Worm (Caenorhabditis elegans) whole organism, L3 larva: Measurements from ENCODE around the gene F20B6.10.
"Not testable (repeated sequence)": the region's sequence is repeated elsewhere in the genome, so short reads cannot be mapped to it uniquely, and the experiment has no call there.

Source experiments
- R02D3.7 ChIP-seq: fragments of 150-350 bp; optimal IDR thresholded peaks from 2 replicates; lab custom pipeline; 2014; ENCODE audit warnings: missing biosample characterization, missing genetic modification characterization
- aly-2 ChIP-seq: fragments of 150-350 bp; optimal IDR thresholded peaks from 2 replicates; lab custom pipeline; 2014; ENCODE audit warnings: missing biosample characterization, missing genetic modification characterization
- ama-1 ChIP-seq: fragments of 150-350 bp; optimal IDR thresholded peaks from 2 replicates; lab custom pipeline; 2018
- ceh-16 ChIP-seq: sonication (generic microtip); optimal IDR thresholded peaks from 2 replicates; lab custom pipeline; 2017; ENCODE audit warnings: missing biosample characterization, missing genetic modification characterization
- ceh-82 ChIP-seq: fragments of 150-350 bp; optimal IDR thresholded peaks from 2 replicates; lab custom pipeline; 2014; ENCODE audit warnings: missing biosample characterization, missing genetic modification characterization
- ceh-9 ChIP-seq: sonication (generic microtip); optimal IDR thresholded peaks from 2 replicates; lab custom pipeline; 2018; ENCODE audit warnings: missing biosample characterization, missing genetic modification characterization
- daf-12 ChIP-seq: fragments of 150-350 bp; optimal IDR thresholded peaks from 2 replicates; lab custom pipeline; 2014; ENCODE audit warnings: missing biosample characterization, missing genetic modification reagents, missing genetic modification characterization
- egl-27 ChIP-seq: sonication (generic microtip); optimal IDR thresholded peaks from 4 replicates; lab custom pipeline; 2017; ENCODE audit warnings: missing biosample characterization, missing genetic modification reagents, missing genetic modification characterization
- egl-5 ChIP-seq: fragments of 150-350 bp; optimal IDR thresholded peaks from 2 replicates; lab custom pipeline; 2017; ENCODE audit warnings: missing biosample characterization, missing genetic modification reagents, missing genetic modification characterization, inconsistent platforms
- elt-1 ChIP-seq: fragments of 150-350 bp; optimal IDR thresholded peaks from 2 replicates; lab custom pipeline; 2014; ENCODE audit warnings: missing biosample characterization, missing genetic modification characterization
- elt-2 ChIP-seq: sonication (generic microtip); optimal IDR thresholded peaks from 2 replicates; lab custom pipeline; 2016; ENCODE audit warnings: missing genetic modification reagents, mild to moderate bottlenecking, missing genetic modification characterization, missing compliant biosample characterization
- eor-1 ChIP-seq, 2 experiments: fragments of 150-350 bp; optimal IDR thresholded peaks; 2 replicates each; lab custom pipeline; 2014 to 2018; ENCODE audit warnings: missing biosample characterization in 2 of 2, missing genetic modification characterization in 2 of 2
- fkh-10 ChIP-seq: sonication (generic microtip); optimal IDR thresholded peaks from 2 replicates; lab custom pipeline; 2017; ENCODE audit warnings: missing biosample characterization, missing genetic modification reagents, missing genetic modification characterization
- fkh-2 ChIP-seq: fragments of 150-350 bp; optimal IDR thresholded peaks from 2 replicates; lab custom pipeline; 2014; ENCODE audit warnings: missing biosample characterization, missing genetic modification reagents, missing genetic modification characterization
- fos-1 ChIP-seq: fragments of 150-350 bp; optimal IDR thresholded peaks from 2 replicates; lab custom pipeline; 2014; ENCODE audit warnings: missing biosample characterization, missing genetic modification characterization
- hmg-11 ChIP-seq: sonication (generic microtip); optimal IDR thresholded peaks from 2 replicates; lab custom pipeline; 2016; ENCODE audit warnings: missing genetic modification characterization, missing compliant biosample characterization
- jun-1 ChIP-seq: fragments of 150-350 bp; optimal IDR thresholded peaks from 2 replicates; lab custom pipeline; 2014; ENCODE audit warnings: missing biosample characterization, missing genetic modification reagents, missing genetic modification characterization
- lin-15B ChIP-seq: fragments of 150-350 bp; optimal IDR thresholded peaks from 2 replicates; lab custom pipeline; 2014; ENCODE audit warnings: missing biosample characterization, missing genetic modification characterization
- lin-39 ChIP-seq: fragments of 150-350 bp; optimal IDR thresholded peaks from 2 replicates; lab custom pipeline; 2018; ENCODE audit warnings: missing biosample characterization, missing genetic modification reagents, missing genetic modification characterization
- lsy-12 ChIP-seq: sonication (generic microtip); optimal IDR thresholded peaks from 2 replicates; lab custom pipeline; 2016; ENCODE audit warnings: mild to moderate bottlenecking, missing genetic modification characterization, missing compliant biosample characterization
- mml-1 ChIP-seq: fragments of 150-350 bp; sonication (generic microtip); optimal IDR thresholded peaks from 3 replicates; lab custom pipeline; 2014; ENCODE audit warnings: missing biosample characterization, missing genetic modification characterization
- nhr-12 ChIP-seq: fragments of 150-350 bp; optimal IDR thresholded peaks from 2 replicates; lab custom pipeline; 2014; ENCODE audit warnings: missing biosample characterization, missing genetic modification characterization
- nhr-23 ChIP-seq: fragments of 150-350 bp; optimal IDR thresholded peaks from 2 replicates; lab custom pipeline; 2014; ENCODE audit warnings: missing biosample characterization, missing genetic modification reagents, missing genetic modification characterization
- nhr-28 ChIP-seq: fragments of 150-350 bp; optimal IDR thresholded peaks from 2 replicates; lab custom pipeline; 2014; ENCODE audit warnings: missing biosample characterization, missing genetic modification characterization
- nhr-43 ChIP-seq: sonication (generic microtip); optimal IDR thresholded peaks from 2 replicates; lab custom pipeline; 2016; ENCODE audit warnings: mild to moderate bottlenecking, missing genetic modification characterization, missing compliant biosample characterization; ENCODE audit not compliant: poor library complexity, severe bottlenecking
- nhr-67 ChIP-seq: fragments of 150-350 bp; optimal IDR thresholded peaks from 2 replicates; lab custom pipeline; 2014; ENCODE audit warnings: missing biosample characterization, missing genetic modification characterization
- nhr-76 ChIP-seq: fragments of 150-350 bp; sonication (generic microtip); optimal IDR thresholded peaks from 5 replicates; lab custom pipeline; 2014; ENCODE audit warnings: missing biosample characterization, missing genetic modification characterization
- nhr-77 ChIP-seq: fragments of 150-350 bp; optimal IDR thresholded peaks from 2 replicates; lab custom pipeline; 2014; ENCODE audit warnings: missing biosample characterization, missing genetic modification characterization
- pha-4 ChIP-seq: fragments of 150-350 bp; optimal IDR thresholded peaks from 2 replicates; lab custom pipeline; 2014; ENCODE audit warnings: missing biosample characterization, missing genetic modification reagents, missing genetic modification characterization
- pqm-1 ChIP-seq: fragments of 150-350 bp; optimal IDR thresholded peaks from 2 replicates; lab custom pipeline; 2017; ENCODE audit warnings: missing biosample characterization, missing genetic modification characterization, inconsistent platforms
- sea-2 ChIP-seq: fragments of 150-350 bp; sonication (generic microtip); optimal IDR thresholded peaks from 4 replicates; lab custom pipeline; 2014; ENCODE audit warnings: missing biosample characterization, missing genetic modification reagents, missing genetic modification characterization
- tbx-2 ChIP-seq: sonication (generic microtip); optimal IDR thresholded peaks from 2 replicates; lab custom pipeline; 2016; ENCODE audit warnings: mild to moderate bottlenecking, missing genetic modification characterization, missing compliant biosample characterization
- unc-39 ChIP-seq: sonication (generic microtip); optimal IDR thresholded peaks from 4 replicates; lab custom pipeline; 2017; ENCODE audit warnings: missing biosample characterization, missing genetic modification characterization
- unc-62 ChIP-seq: fragments of 150-350 bp; sonication (generic microtip); optimal IDR thresholded peaks from 4 replicates; lab custom pipeline; 2014; ENCODE audit warnings: missing biosample characterization, missing genetic modification reagents, missing genetic modification characterization
- zag-1 ChIP-seq: fragments of 150-350 bp; optimal IDR thresholded peaks from 2 replicates; lab custom pipeline; 2014; ENCODE audit warnings: missing biosample characterization, missing genetic modification characterization
- ztf-11 ChIP-seq: fragments of 150-350 bp; optimal IDR thresholded peaks from 2 replicates; lab custom pipeline; 2014; ENCODE audit warnings: missing biosample characterization, missing genetic modification characterization
- ztf-4 ChIP-seq: fragments of 150-350 bp; optimal IDR thresholded peaks from 2 replicates; lab custom pipeline; 2014; ENCODE audit warnings: missing biosample characterization, missing genetic modification characterization

F20B6.10 gene

DNA sequence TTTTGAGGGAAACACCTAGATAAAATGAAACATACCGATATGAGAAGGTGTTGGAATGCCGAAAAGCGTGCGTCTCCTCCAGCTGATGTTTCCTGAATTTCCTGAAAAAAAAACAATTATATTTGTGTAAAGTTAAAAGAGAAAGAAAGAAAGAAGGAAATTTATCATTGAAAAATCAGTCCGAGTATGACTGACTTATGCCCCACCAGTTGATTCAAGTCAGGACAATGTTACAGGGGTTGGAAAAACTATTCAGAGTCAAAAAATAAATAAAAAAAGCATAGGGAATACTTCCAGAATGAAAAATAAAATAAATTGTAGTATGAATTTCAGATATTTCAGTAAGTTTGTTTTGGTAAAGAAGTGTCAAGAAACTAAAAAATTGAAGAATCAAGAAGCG lies 9.6 kb downstream of the F20B6.10 start, which contains the start of gene F20B6.9:
F20B6.9 (minus strand) TSS at position 101 of the 400 bp plus-strand sequence.
- not testable (repeated sequence) for TF ChIP-seq ama-1, fkh-10, elt-2

DNA sequence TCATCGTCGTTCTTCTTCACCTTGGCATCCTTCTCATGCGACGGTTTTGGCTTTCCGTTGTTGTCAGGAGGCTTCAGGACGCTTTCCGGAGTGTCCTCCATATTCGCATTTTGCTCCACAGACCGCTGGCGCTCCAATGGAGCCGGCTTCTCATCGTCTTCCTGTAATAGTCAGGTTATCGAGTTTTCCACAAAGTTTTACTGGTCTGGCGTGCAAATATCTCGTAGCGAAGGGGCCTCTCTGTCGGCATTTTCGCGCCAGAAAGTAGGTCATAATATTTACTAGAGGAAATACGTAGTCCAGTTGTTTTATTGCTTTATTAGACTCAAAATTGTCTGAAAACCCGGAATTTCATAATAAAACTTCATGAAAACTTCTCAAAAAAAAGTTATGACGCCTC lies 14.9 kb downstream of the F20B6.10 start, which contains the start of gene F20B6.6:
F20B6.6 (minus strand) TSS at position 101 of the 400 bp plus-strand sequence.
- TF ChIP-seq fos-1 (tag; lab: Kevin White, UChicago); nhr-77; egl-5: not testable (repeated sequence)

DNA sequence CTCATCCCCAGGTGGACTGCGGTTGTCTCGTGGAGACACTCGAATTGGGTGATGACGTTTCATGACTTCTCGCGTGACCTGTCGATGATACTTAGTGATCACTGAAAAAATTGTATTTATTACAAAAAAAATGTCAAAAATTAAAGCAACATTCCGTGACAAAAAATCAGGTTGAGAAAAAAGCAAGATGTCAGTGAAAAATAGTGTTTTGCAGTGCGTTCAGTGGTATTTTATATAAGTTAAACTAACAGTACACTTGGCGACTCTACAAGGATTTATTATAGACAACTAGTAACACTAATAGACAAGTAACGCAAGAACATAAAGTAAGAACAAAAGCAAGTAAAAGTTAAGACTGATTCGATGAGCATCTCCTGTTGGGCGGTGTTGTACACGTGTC lies 17.2 kb downstream of the F20B6.10 start, which contains the start of gene F20B6.5:
F20B6.5 (minus strand) TSS at position 101 of the 400 bp plus-strand sequence.
- TF ChIP-seq ceh-9 (tag; lab: Kevin White, UChicago); unc-62 (GFP tag; lab: Kevin White, UChicago); lin-39: not testable (repeated sequence)

DNA sequence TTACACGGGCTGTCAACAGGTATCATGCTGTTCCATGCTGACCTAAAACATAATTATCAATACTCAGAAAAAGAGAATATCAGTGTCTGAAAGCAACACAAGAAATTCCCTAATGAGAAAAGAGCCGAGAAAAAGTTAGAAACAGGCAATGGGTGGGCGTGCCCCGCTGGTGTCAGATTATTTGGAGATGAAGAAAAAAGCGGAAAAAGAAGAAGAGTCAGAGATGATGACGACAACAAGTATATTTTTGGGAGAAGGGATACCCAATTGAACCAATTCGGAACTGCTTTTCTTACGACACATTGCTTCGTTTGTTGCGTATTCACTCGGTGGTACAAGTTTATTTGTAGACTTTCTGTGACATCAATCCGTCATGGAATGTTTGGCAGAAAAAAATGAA lies 20.6 kb downstream of the F20B6.10 start, which contains the start of gene F20B6.4:
F20B6.4 (minus strand) TSS at position 101 of the 400 bp plus-strand sequence.
- no peak for TF ChIP-seq nhr-67
- TF ChIP-seq zag-1, result no peak
- no peak for TF ChIP-seq egl-5
- TF ChIP-seq elt-1, result no peak
- no peak for TF ChIP-seq lsy-12
- no peak for TF ChIP-seq tbx-2 (tag; lab: Kevin White, UChicago)
- TF ChIP-seq R02D3.7 (tag; lab: Kevin White, UChicago), result no peak
- no peak for TF ChIP-seq ceh-82 (tag; lab: Kevin White, UChicago)
- TF ChIP-seq unc-62 (GFP tag; lab: Kevin White, UChicago), result no peak
- no peak for TF ChIP-seq egl-27
- no peak for TF ChIP-seq ceh-9 (tag; lab: Kevin White, UChicago)
- TF ChIP-seq lin-15B (tag; lab: Kevin White, UChicago), result no peak
- TF ChIP-seq ztf-11 (tag; lab: Kevin White, UChicago), result no peak
- TF ChIP-seq nhr-77, result no peak
- TF ChIP-seq ceh-16 (tag; lab: Kevin White, UChicago), result no peak
- no peak for TF ChIP-seq pha-4 (tag; lab: Kevin White, UChicago)
- no peak for TF ChIP-seq sea-2 (GFP tag; lab: Kevin White, UChicago)
- TF ChIP-seq unc-39 (tag; lab: Kevin White, UChicago), result no peak

DNA sequence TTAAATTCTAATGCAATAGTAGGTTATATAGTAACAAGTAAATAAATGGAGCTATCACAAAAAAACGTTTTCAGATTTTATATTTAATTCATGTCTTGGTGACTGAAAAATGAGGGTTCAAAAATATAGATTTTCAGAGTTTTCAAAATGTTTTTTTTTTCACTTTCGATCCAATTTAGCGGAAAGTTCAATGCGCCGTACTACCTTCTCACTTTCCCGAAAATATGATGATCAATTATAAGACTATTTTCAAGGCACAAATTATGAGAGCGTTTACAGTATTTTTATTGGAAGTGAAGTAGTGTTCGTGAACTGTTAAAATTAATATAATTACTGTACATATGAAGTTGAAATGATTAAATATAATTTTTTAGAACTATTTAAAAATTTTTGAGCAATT lies 23.9 kb downstream of the F20B6.10 start:
- TF ChIP-seq nhr-67 (no peak), nhr-28 (tag; lab: Kevin White, UChicago) (no peak), nhr-23 (tag; lab: Kevin White, UChicago) (peak; percentile 20), lsy-12 (no peak), ceh-16 (tag; lab: Kevin White, UChicago) (no peak), nhr-76 (no peak), R02D3.7 (tag; lab: Kevin White, UChicago) (no peak), lin-39 (no peak), egl-5 (no peak), daf-12 (tag; lab: Kevin White, UChicago) (no peak), fkh-10 (no peak), ceh-82 (tag; lab: Kevin White, UChicago) (no peak), jun-1 (tag; lab: Kevin White, UChicago) (no peak), aly-2 (tag; lab: Kevin White, UChicago) (peak; percentile 43), elt-2 (peak; percentile 39), hmg-11 (tag; lab: Kevin White, UChicago) (no peak), nhr-12 (tag; lab: Kevin White, UChicago) (no peak), lin-15B (tag; lab: Kevin White, UChicago) (no peak), nhr-43 (tag; lab: Kevin White, UChicago) (peak; percentile 71), ama-1 (no peak), mml-1 (tag; lab: Kevin White, UChicago) (no peak), pqm-1 (tag; lab: Kevin White, UChicago) (no peak), unc-62 (GFP tag; lab: Kevin White, UChicago) (no peak), ztf-4 (no peak), fkh-2 (tag; lab: Kevin White, UChicago) (no peak), tbx-2 (tag; lab: Kevin White, UChicago) (no peak), eor-1 (tag; optimal IDR thresholded peaks at IDR 0.05; lab: Kevin White, UChicago) (no peak)
